Worm (Caenorhabditis elegans) whole organism, L1 larva: ENCODE measurements around the gene F52C9.5.

Source experiments
- ama-1 ChIP-seq: fragments of 150-350 bp; optimal IDR thresholded peaks from 2 replicates; lab custom pipeline; 2014
- ces-1 ChIP-seq: fragments of 150-350 bp; optimal IDR thresholded peaks from 2 replicates; lab custom pipeline; 2014; ENCODE audit warnings: missing biosample characterization, missing genetic modification reagents, missing genetic modification characterization
- dpl-1 ChIP-seq, 3 experiments: fragments of 150-350 bp in 2 of 3; sonication (generic microtip) in 1 of 3; optimal IDR thresholded peaks; 2 replicates each; lab custom pipeline; 2014 to 2017; ENCODE audit warnings: missing biosample characterization in 3 of 3, missing genetic modification characterization in 3 of 3, missing genetic modification reagents in 3 of 3
- efl-3 ChIP-seq: fragments of 200-800 bp; sonication (Bioruptor generic); optimal IDR thresholded peaks from 2 replicates; lab custom pipeline; 2018; ENCODE audit warnings: mild to moderate bottlenecking, missing genetic modification characterization, missing compliant biosample characterization
- egl-27 ChIP-seq, 2 experiments: fragments of 150-350 bp in 1 of 2; sonication (generic microtip); optimal IDR thresholded peaks; 3 replicates each; lab custom pipeline; 2017 to 2018; ENCODE audit warnings: missing biosample characterization in 2 of 2, missing genetic modification characterization in 2 of 2, missing genetic modification reagents in 2 of 2
- elt-3 ChIP-seq, 6 experiments: fragments of 150-350 bp in 1 of 6; sonication (generic microtip); optimal IDR thresholded peaks; 2 replicates each; lab custom pipeline; 2017 to 2018; ENCODE audit warnings: missing biosample characterization in 6 of 6, missing genetic modification characterization in 6 of 6, inconsistent platforms in 1 of 6
- fos-1 ChIP-seq: fragments of 150-350 bp; optimal IDR thresholded peaks from 2 replicates; lab custom pipeline; 2014; ENCODE audit warnings: missing biosample characterization, missing genetic modification characterization
- lin-15B ChIP-seq: fragments of 150-350 bp; sonication (generic microtip); optimal IDR thresholded peaks from 3 replicates; lab custom pipeline; 2014; ENCODE audit warnings: missing biosample characterization, missing genetic modification characterization
- nhr-11 ChIP-seq: fragments of 150-350 bp; optimal IDR thresholded peaks from 2 replicates; lab custom pipeline; 2014; ENCODE audit warnings: missing biosample characterization, missing genetic modification characterization
- nhr-12 ChIP-seq: sonication (generic microtip); optimal IDR thresholded peaks from 2 replicates; lab custom pipeline; 2017; ENCODE audit warnings: missing biosample characterization, missing genetic modification characterization
- snpc-4 ChIP-seq: fragments of 150-350 bp; optimal IDR thresholded peaks from 2 replicates; lab custom pipeline; 2014; ENCODE audit warnings: missing biosample characterization, missing genetic modification characterization
- unc-130 ChIP-seq: fragments of 150-350 bp; optimal IDR thresholded peaks from 2 replicates; lab custom pipeline; 2017; ENCODE audit warnings: missing biosample characterization, missing genetic modification characterization, inconsistent platforms
- unc-98 ChIP-seq: fragments of 200-800 bp; sonication (Bioruptor generic); IDR thresholded peaks from 2 replicates; pipeline ENCODE4 v1.3.6; 2022; ENCODE audit warnings: missing genetic modification characterization, missing compliant biosample characterization
- zip-4 ChIP-seq: fragments of 200-800 bp; sonication (Bioruptor generic); optimal IDR thresholded peaks from 2 replicates; lab custom pipeline; 2018; ENCODE audit warnings: mild to moderate bottlenecking, missing genetic modification characterization, moderate library complexity, missing compliant biosample characterization

DNA sequence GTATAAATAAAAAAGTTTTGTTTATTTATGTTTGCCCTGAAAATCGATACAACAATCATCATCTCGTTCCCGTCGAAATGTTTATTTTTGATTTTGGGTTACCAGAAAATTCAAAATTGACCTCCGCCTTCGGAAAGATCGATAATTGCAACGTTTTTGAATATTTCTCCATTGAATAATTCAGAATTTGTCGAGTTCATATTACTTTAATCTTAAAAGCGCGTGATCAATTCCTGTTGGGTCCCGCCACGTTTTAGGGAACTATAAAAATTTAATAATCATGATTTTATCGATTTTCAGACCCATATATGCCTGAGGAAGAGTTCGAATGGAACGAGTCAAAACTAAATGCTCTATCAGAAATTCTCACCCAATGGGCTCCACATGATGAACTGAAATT is 24.3 kb downstream of the F52C9.5 start, which contains the start of gene sorf-2:
- TF ChIP-seq snpc-4 (tag; lab: Kevin White, UChicago) (no peak), dpl-1 (GFP tag; optimal IDR thresholded peaks at IDR 0.05; lab: Kevin White, UChicago) (no peak), egl-27 (tag; optimal IDR thresholded peaks at IDR 0.05; lab: Kevin White, UChicago) (no peak), ama-1 (lab: Kevin White, UChicago) (no peak), zip-4 (no peak), ces-1 (no peak), elt-3 (tag; optimal IDR thresholded peaks at IDR 0.05; lab: Kevin White, UChicago) (no peak), fos-1 (no peak), unc-130 (tag; lab: Kevin White, UChicago) (no peak), lin-15B (tag; lab: Kevin White, UChicago) (no peak), nhr-11 (no peak), nhr-12 (tag; lab: Kevin White, UChicago) (no peak), efl-3 (GFP tag; lab: Kevin White, UChicago) (no peak), unc-98 (GFP tag; lab: Robert Waterston, UW) (no peak)
